Fruit fly (Drosophila melanogaster) whole organism, wandering third instar larva: Measurements from ENCODE around the gene Tailor.
A peak's percentile ranks its signal among the peaks of the same experiment; 100 is the strongest.

Source experiments
- Abd-B ChIP-seq: fragments of >200 bp; optimal IDR thresholded peaks from 2 replicates; lab custom pipeline; 2017; ENCODE audit warnings: missing biosample characterization, missing genetic modification characterization
- CG32264 ChIP-seq: fragments of 200-800 bp; sonication (Bioruptor generic); optimal IDR thresholded peaks from 2 replicates; lab custom pipeline; 2016; ENCODE audit warnings: missing biosample characterization, missing genetic modification characterization
- CG9705 ChIP-seq: fragments of 200-800 bp; sonication (Bioruptor generic); optimal IDR thresholded peaks from 2 replicates; lab custom pipeline; 2018; ENCODE audit warnings: missing biosample characterization, mild to moderate bottlenecking, missing genetic modification characterization
- CrebA ChIP-seq: fragments of 200-800 bp; sonication (Bioruptor generic); optimal IDR thresholded peaks from 2 replicates; lab custom pipeline; 2016; ENCODE audit warnings: missing biosample characterization, mild to moderate bottlenecking, missing genetic modification characterization, borderline replicate concordance
- Dfd ChIP-seq: fragments of >200 bp; optimal IDR thresholded peaks from 2 replicates; lab custom pipeline; 2017; ENCODE audit warnings: missing biosample characterization, missing genetic modification characterization
- Dif ChIP-seq: fragments of 200-275, 200-300 bp; sonication (Bioruptor generic); optimal IDR thresholded peaks from 2 replicates; lab custom pipeline; 2018; ENCODE audit warnings: missing biosample characterization, missing genetic modification characterization; ENCODE audit not compliant: partially characterized antibody
- GATAd ChIP-seq: sonication (Bioruptor generic); optimal IDR thresholded peaks from 2 replicates; lab custom pipeline; 2016; ENCODE audit warnings: missing biosample characterization, missing genetic modification characterization
- HLH106 ChIP-seq: fragments of 200-800 bp; optimal IDR thresholded peaks from 3 replicates; lab custom pipeline; 2019; ENCODE audit warnings: missing biosample characterization, mild to moderate bottlenecking, missing genetic modification characterization, moderate library complexity
- Hnf4 ChIP-seq: fragments of 200-800 bp; sonication (Bioruptor generic); optimal IDR thresholded peaks from 2 replicates; lab custom pipeline; 2016; ENCODE audit warnings: missing biosample characterization, mild to moderate bottlenecking, missing genetic modification characterization
- Hr78 ChIP-seq: fragments of >200 bp; optimal IDR thresholded peaks from 2 replicates; lab custom pipeline; 2017; ENCODE audit warnings: missing biosample characterization, missing genetic modification characterization
- Hr83 ChIP-seq: fragments of 200-300 bp; sonication (Bioruptor generic); optimal IDR thresholded peaks from 2 replicates; lab custom pipeline; 2016; ENCODE audit warnings: missing biosample characterization, mild to moderate bottlenecking, missing genetic modification characterization, moderate library complexity; ENCODE audit not compliant: poor library complexity, severe bottlenecking
- Jra ChIP-seq: sonication (Bioruptor generic); optimal IDR thresholded peaks from 2 replicates; lab custom pipeline; 2016; ENCODE audit warnings: missing biosample characterization, missing genetic modification characterization
- Mio ChIP-seq: sonication (Bioruptor generic); optimal IDR thresholded peaks from 2 replicates; lab custom pipeline; 2016; ENCODE audit warnings: missing biosample characterization, missing genetic modification characterization
- Myc ChIP-seq: fragments of >200 bp; optimal IDR thresholded peaks from 2 replicates; lab custom pipeline; 2017
- N ChIP-seq: fragments of >200 bp; optimal IDR thresholded peaks from 2 replicates; lab custom pipeline; 2018; ENCODE audit warnings: missing biosample characterization, missing external identifiers, missing genetic modification characterization
- OdsH ChIP-seq: fragments of 200-800 bp; sonication (Bioruptor generic); optimal IDR thresholded peaks from 2 replicates; lab custom pipeline; 2016; ENCODE audit warnings: missing biosample characterization, mild to moderate bottlenecking, missing genetic modification characterization
- Rel ChIP-seq, 2 experiments: fragments of 200-800 bp; sonication (Bioruptor generic) in 1 of 2; optimal IDR thresholded peaks; 2 replicates in 1 of 2; 3 replicates in 1 of 2; lab custom pipeline; 2016 to 2019; ENCODE audit warnings: mild to moderate bottlenecking in 2 of 2, missing biosample characterization in 2 of 2, missing genetic modification characterization in 2 of 2, moderate library complexity in 1 of 2
- Sp1 ChIP-seq: fragments of 200-800 bp; sonication (Bioruptor generic); optimal IDR thresholded peaks from 3 replicates; lab custom pipeline; 2019; ENCODE audit warnings: missing biosample characterization, mild to moderate bottlenecking, missing genetic modification characterization, moderate library complexity
- Vsx2 ChIP-seq: fragments of 200-300, 225-300 bp; sonication (Bioruptor generic); optimal IDR thresholded peaks from 2 replicates; lab custom pipeline; 2018; ENCODE audit warnings: missing biosample characterization, missing genetic modification characterization; ENCODE audit not compliant: partially characterized antibody
- br ChIP-seq: fragments of 200-800 bp; sonication (Bioruptor generic); optimal IDR thresholded peaks from 2 replicates; lab custom pipeline; 2016; ENCODE audit warnings: missing biosample characterization, missing genetic modification characterization
- brk ChIP-seq: fragments of 200-800 bp; sonication (Bioruptor generic); optimal IDR thresholded peaks from 2 replicates; lab custom pipeline; 2016; ENCODE audit warnings: missing biosample characterization, mild to moderate bottlenecking, missing genetic modification characterization
- dl ChIP-seq, 2 experiments: fragments of 175-275, 200-275 bp in 1 of 2; fragments of 200-275 bp in 1 of 2; sonication (Bioruptor generic); optimal IDR thresholded peaks; lab custom pipeline; 2018; ENCODE audit warnings: mild to moderate bottlenecking in 2 of 2, missing biosample characterization in 2 of 2, missing genetic modification characterization in 2 of 2, moderate library complexity in 2 of 2; ENCODE audit not compliant: partially characterized antibody in 2 of 2, insufficient read depth in 1 of 2
- dmrt93B ChIP-seq: fragments of 200-800 bp; sonication (Bioruptor generic); optimal IDR thresholded peaks from 2 replicates; lab custom pipeline; 2018; ENCODE audit warnings: missing biosample characterization, mild to moderate bottlenecking, missing genetic modification characterization
- dsf ChIP-seq: sonication (Bioruptor generic); optimal IDR thresholded peaks from 2 replicates; lab custom pipeline; 2016; ENCODE audit warnings: missing biosample characterization, missing genetic modification characterization, borderline replicate concordance
- ey ChIP-seq: fragments of 200-800 bp; sonication (Bioruptor generic); optimal IDR thresholded peaks from 2 replicates; lab custom pipeline; 2016; ENCODE audit warnings: missing biosample characterization, missing genetic modification characterization
- foxo ChIP-seq, 2 experiments: fragments of 200-800 bp; sonication (Bioruptor generic); optimal IDR thresholded peaks; 2 replicates in 1 of 2; 3 replicates in 1 of 2; lab custom pipeline; 2016 to 2017; ENCODE audit warnings: missing biosample characterization in 2 of 2, missing genetic modification characterization in 2 of 2
- fru ChIP-seq: fragments of 200-800 bp; sonication (Bioruptor generic); optimal IDR thresholded peaks from 3 replicates; lab custom pipeline; 2016; ENCODE audit warnings: missing biosample characterization, mild to moderate bottlenecking, missing genetic modification characterization
- h ChIP-seq: fragments of 200-800 bp; sonication (Bioruptor generic); optimal IDR thresholded peaks from 3 replicates; lab custom pipeline; 2016; ENCODE audit warnings: missing biosample characterization, mild to moderate bottlenecking, missing genetic modification characterization
- jim ChIP-seq: fragments of 175-275, 200-325 bp; sonication (Bioruptor generic); optimal IDR thresholded peaks from 2 replicates; lab custom pipeline; 2016; ENCODE audit warnings: missing biosample characterization, mild to moderate bottlenecking, missing genetic modification characterization
- lola ChIP-seq: fragments of >200 bp; optimal IDR thresholded peaks from 2 replicates; lab custom pipeline; 2017; ENCODE audit warnings: missing biosample characterization, missing genetic modification characterization
- pan ChIP-seq: fragments of >200 bp; optimal IDR thresholded peaks from 2 replicates; lab custom pipeline; 2017
- psq ChIP-seq: fragments of 200-800 bp; sonication (Bioruptor generic); optimal IDR thresholded peaks from 3 replicates; lab custom pipeline; 2017; ENCODE audit warnings: missing biosample characterization, mild to moderate bottlenecking, missing genetic modification characterization, moderate library complexity
- rgr ChIP-seq: fragments of 200-800 bp; sonication (Bioruptor generic); optimal IDR thresholded peaks from 3 replicates; lab custom pipeline; 2016; ENCODE audit warnings: missing biosample characterization, mild to moderate bottlenecking, missing genetic modification characterization
- sage ChIP-seq: fragments of 200-800 bp; sonication (Bioruptor generic); optimal IDR thresholded peaks from 2 replicates; lab custom pipeline; 2016; ENCODE audit warnings: missing biosample characterization, mild to moderate bottlenecking, missing genetic modification characterization
- sv ChIP-seq: fragments of 200-800 bp; sonication (Bioruptor generic); optimal IDR thresholded peaks from 3 replicates; lab custom pipeline; 2016; ENCODE audit warnings: missing biosample characterization, missing genetic modification characterization
- tai ChIP-seq: sonication (Bioruptor generic); optimal IDR thresholded peaks from 2 replicates; lab custom pipeline; 2016; ENCODE audit warnings: missing biosample characterization, missing genetic modification characterization
- usp ChIP-seq: fragments of >200 bp; optimal IDR thresholded peaks from 2 replicates; lab custom pipeline; 2017; ENCODE audit warnings: missing biosample characterization, missing genetic modification characterization
- woc ChIP-seq: sonication (Bioruptor generic); optimal IDR thresholded peaks from 2 replicates; lab custom pipeline; 2016; ENCODE audit warnings: missing biosample characterization, mild to moderate bottlenecking, missing genetic modification characterization

The Tailor gene

dm6 chr3R:7037250-7037802 lies 48.6 kb downstream of the Tailor start:
- TF ChIP-seq CG9705, result no peak
- TF ChIP-seq jim (GFP tag; lab: Kevin White, UChicago), result no peak
- TF ChIP-seq sv, result no peak
- peak; percentile 7 for TF ChIP-seq dmrt93B (GFP tag; lab: Kevin White, UChicago)
- TF ChIP-seq br (GFP tag; lab: Kevin White, UChicago), result peak; percentile 63
- TF ChIP-seq fru (GFP tag; lab: Kevin White, UChicago), result peak; percentile 55
- TF ChIP-seq usp, result no peak
- no peak for TF ChIP-seq Rel (GFP tag; optimal IDR thresholded peaks at IDR 0.05; lab: Kevin White, UChicago)
- no peak for TF ChIP-seq Rel (tag; optimal IDR thresholded peaks at IDR 0.05; lab: Kevin White, UChicago)
- TF ChIP-seq Hr83, result peak; percentile 86
- no peak for TF ChIP-seq CG32264 (GFP tag; lab: Kevin White, UChicago)
- TF ChIP-seq psq (GFP tag; lab: Kevin White, UChicago), result peak; percentile 31
- TF ChIP-seq OdsH (GFP tag; lab: Kevin White, UChicago), result peak; percentile 61
- peak; percentile 65 for TF ChIP-seq brk (GFP tag; lab: Kevin White, UChicago)
- TF ChIP-seq Abd-B (GFP tag; lab: Kevin White, UChicago), result no peak
- no peak for TF ChIP-seq pan (lab: Kevin White, UChicago)
- peak; percentile 20 for TF ChIP-seq HLH106
- TF ChIP-seq dl (GFP tag; optimal IDR thresholded peaks at IDR 0.05; lab: Kevin White, UChicago; ENCODE audit: insufficient read depth in 1 of 2, partially characterized antibody in 2 of 2), result peak in 1 of 2 experiments; percentile 37
- no peak for TF ChIP-seq Mio (GFP tag; lab: Kevin White, UChicago)
- peak; percentile 4 for TF ChIP-seq dsf (GFP tag; lab: Kevin White, UChicago)
- no peak for TF ChIP-seq GATAd (GFP tag; lab: Kevin White, UChicago)
- TF ChIP-seq lola (GFP tag; lab: Kevin White, UChicago), result no peak
- TF ChIP-seq h, result peak; percentile 66
- TF ChIP-seq Dfd (GFP tag; lab: Kevin White, UChicago), result no peak
- peak in 1 of 2 experiments; percentile 65 for TF ChIP-seq foxo (GFP tag; optimal IDR thresholded peaks at IDR 0.05; lab: Kevin White, UChicago)
- no peak for TF ChIP-seq Hr78
- peak; percentile 73 for TF ChIP-seq Dif (GFP tag; lab: Kevin White, UChicago)
- TF ChIP-seq woc (GFP tag; lab: Kevin White, UChicago), result peak; percentile 33
- TF ChIP-seq Vsx2 (GFP tag; lab: Kevin White, UChicago), result peak; percentile 4
- TF ChIP-seq Jra (GFP tag; lab: Kevin White, UChicago), result peak; percentile 58
- TF ChIP-seq sage (GFP tag; lab: Kevin White, UChicago), result no peak
- peak; percentile 31 for TF ChIP-seq ey (GFP tag; lab: Kevin White, UChicago)
- no peak for TF ChIP-seq N
- TF ChIP-seq tai (GFP tag; lab: Kevin White, UChicago), result peak; percentile 38
- no peak for TF ChIP-seq Myc (lab: Kevin White, UChicago)
- TF ChIP-seq Hnf4 (GFP tag; lab: Kevin White, UChicago), result peak; percentile 72
- no peak for TF ChIP-seq CrebA (GFP tag; lab: Kevin White, UChicago)
- peak; percentile 53 for TF ChIP-seq rgr (GFP tag; lab: Kevin White, UChicago)
- TF ChIP-seq Sp1 (GFP tag; lab: Kevin White, UChicago), result peak; percentile 25

DNA sequence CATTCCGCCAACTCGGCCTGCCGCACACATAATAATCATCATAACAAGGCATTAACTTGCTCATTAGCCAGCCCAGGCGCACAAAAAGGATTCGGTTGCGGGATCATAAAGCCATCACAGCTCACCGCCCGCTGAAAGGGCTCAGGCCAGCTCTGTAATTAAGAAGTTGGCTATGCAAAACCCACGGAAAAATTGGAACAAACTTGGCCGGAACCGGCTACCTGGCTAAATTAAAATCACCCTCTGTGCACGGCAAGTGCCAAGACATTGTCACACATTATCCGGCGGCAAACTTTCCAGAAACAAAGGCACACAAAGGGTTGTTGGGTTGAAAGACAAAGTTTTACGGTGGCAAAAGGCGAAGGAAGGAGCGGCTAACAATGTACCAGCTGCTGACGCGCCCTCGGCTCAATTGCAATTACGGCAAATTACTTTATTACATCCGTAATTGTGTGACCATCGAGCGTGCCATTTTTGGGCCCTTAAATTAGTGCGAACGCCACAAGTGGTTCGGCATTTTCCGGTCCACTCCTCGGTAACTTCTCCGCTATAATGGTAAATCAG lies 50.1 kb downstream of the Tailor start:
- TF ChIP-seq CrebA (GFP tag; lab: Kevin White, UChicago) (no peak), sage (GFP tag; lab: Kevin White, UChicago) (no peak), Jra (GFP tag; lab: Kevin White, UChicago) (no peak), Mio (GFP tag; lab: Kevin White, UChicago) (no peak), jim (GFP tag; lab: Kevin White, UChicago) (no peak), CG32264 (GFP tag; lab: Kevin White, UChicago) (no peak), Vsx2 (GFP tag; lab: Kevin White, UChicago) (no peak), Hnf4 (GFP tag; lab: Kevin White, UChicago) (no peak), tai (GFP tag; lab: Kevin White, UChicago) (no peak), HLH106 (no peak), dl (GFP tag; optimal IDR thresholded peaks at IDR 0.05; lab: Kevin White, UChicago; ENCODE audit: insufficient read depth in 1 of 2, partially characterized antibody in 2 of 2) (no peak), GATAd (GFP tag; lab: Kevin White, UChicago) (no peak), OdsH (GFP tag; lab: Kevin White, UChicago) (no peak)
- TF ChIP-seq, all 38 proteins: peak for 0
